Worm (Caenorhabditis elegans): ENCODE results near the gene Y57G11A.2.

DNA sequence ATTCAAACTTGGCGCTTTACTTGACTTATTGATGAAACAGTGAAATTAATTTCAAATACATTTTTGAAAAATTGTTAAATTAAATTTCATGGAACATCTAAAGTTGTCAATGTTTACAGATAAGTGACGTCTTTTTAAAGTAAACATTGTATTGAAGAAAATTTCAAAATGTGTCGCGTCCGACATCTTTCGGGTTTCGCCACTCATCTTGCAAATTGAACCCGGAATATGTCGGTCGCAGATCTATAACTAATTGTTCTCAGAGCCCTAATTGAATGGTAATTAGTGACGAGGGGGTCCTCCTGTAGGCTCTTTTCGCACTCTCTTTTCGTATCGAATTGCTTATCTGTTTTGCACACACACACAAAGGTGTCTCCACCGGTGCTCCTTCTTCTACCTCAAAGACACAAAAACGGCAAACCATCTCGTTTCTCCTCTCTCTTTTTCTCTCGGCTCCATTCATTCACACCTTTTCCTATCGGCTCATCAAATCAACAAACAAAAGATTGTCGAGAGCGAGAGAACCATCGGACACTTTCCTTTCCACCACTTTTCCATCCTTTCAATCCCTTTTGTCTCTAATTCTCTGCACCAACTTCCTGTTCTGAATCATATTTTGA, 43.4 kb upstream of the Y57G11A.2 start:
- no peak for TF ChIP-seq ceh-19 (GFP tag; optimal IDR thresholded peaks at IDR 0.05)
- no peak for TF ChIP-seq pha-4 (tag; optimal IDR thresholded peaks at IDR 0.05)
- no peak for TF ChIP-seq ceh-48 (tag; optimal IDR thresholded peaks at IDR 0.05)
